Worm (Caenorhabditis elegans): ENCODE data around the gene cnc-11.

The cnc-11 gene

ce11 chrV:1472569-1472968 lies 30.4 kb downstream of the cnc-11 start (continued):
- TF ChIP-seq nhr-237 (tag; optimal IDR thresholded peaks at IDR 0.05), result no peak
- TF ChIP-seq nhr-28 (tag; optimal IDR thresholded peaks at IDR 0.05), result peak; percentile 18
- TF ChIP-seq attf-4 (tag; optimal IDR thresholded peaks at IDR 0.05), result no peak
- TF ChIP-seq set-16 (GFP tag; IDR thresholded peaks at IDR 0.05), result no peak
- TF ChIP-seq ztf-11 (tag; optimal IDR thresholded peaks at IDR 0.05), result no peak
- TF ChIP-seq mxl-3 (GFP tag; optimal IDR thresholded peaks at IDR 0.05), result peak; percentile 43
- TF ChIP-seq tra-1 (GFP tag; IDR thresholded peaks at IDR 0.05), result no peak
- TF ChIP-seq hlh-30 (tag; optimal IDR thresholded peaks at IDR 0.05; ENCODE audit: insufficient read depth), result peak; percentile 65
- TF ChIP-seq ZK337.2 (GFP tag; IDR thresholded peaks at IDR 0.05), result no peak
- TF ChIP-seq lim-7 (GFP tag; IDR thresholded peaks at IDR 0.05), result no peak
- TF ChIP-seq nhr-41 (GFP tag; IDR thresholded peaks at IDR 0.05), result no peak
- TF ChIP-seq R02D3.7 (tag; optimal IDR thresholded peaks at IDR 0.05), result no peak
- TF ChIP-seq unc-62 (GFP tag; optimal IDR thresholded peaks at IDR 0.05 in 1 of 2), result peak in 1 of 2 experiments; percentile 12
- no peak for TF ChIP-seq unc-62 (tag; optimal IDR thresholded peaks at IDR 0.05)
- TF ChIP-seq lin-15B (tag; optimal IDR thresholded peaks at IDR 0.05), result no peak

- TF ChIP-seq T26A8.4 (GFP tag; IDR thresholded peaks at IDR 0.05) (peak; percentile 59), egl-27 (tag; optimal IDR thresholded peaks at IDR 0.05) (no peak), daf-16 (GFP tag; optimal IDR thresholded peaks at IDR 0.05) (peak; percentile 11 to 27), daf-16 (tag; optimal IDR thresholded peaks at IDR 0.05) (peak; percentile 59), fkh-10 (GFP tag; optimal IDR thresholded peaks at IDR 0.05) (no peak), nhr-28 (tag; optimal IDR thresholded peaks at IDR 0.05) (peak; percentile 53), zfp-2 (tag; optimal IDR thresholded peaks at IDR 0.05) (no peak), daf-12 (tag; optimal IDR thresholded peaks at IDR 0.05) (no peak), unc-130 (GFP tag; optimal IDR thresholded peaks at IDR 0.05) (no peak), unc-39 (tag; optimal IDR thresholded peaks at IDR 0.05) (no peak), arid-1 (GFP tag; conservative IDR thresholded peaks at IDR 0.05) (no peak), nhr-48 (tag; optimal IDR thresholded peaks at IDR 0.05) (peak; percentile 4), zip-11 (GFP tag; IDR thresholded peaks at IDR 0.05) (no peak), hlh-11 (tag; optimal IDR thresholded peaks at IDR 0.05) (peak; percentile 80), gei-8 (GFP tag; optimal IDR thresholded peaks at IDR 0.05) (no peak), ceh-32 (tag; optimal IDR thresholded peaks at IDR 0.05; ENCODE audit: poor library complexity) (no peak), madf-5 (GFP tag; IDR thresholded peaks at IDR 0.05) (0 out of 4 replicates have a peak, but pooled peaks of 1 of the 2 experiments have one; percentile 36), attf-4 (tag; optimal IDR thresholded peaks at IDR 0.05) (no peak), aha-1 (tag) (peak; percentile 99), T20F7.1 (GFP tag; optimal IDR thresholded peaks at IDR 0.05) (no peak), mdt-29 (GFP tag; IDR thresholded peaks at IDR 0.05) (no peak), unc-62 (GFP tag; optimal IDR thresholded peaks at IDR 0.05 in 1 of 2) (peak in 1 of 2 experiments; percentile 92), unc-62 (tag; optimal IDR thresholded peaks at IDR 0.05) (no peak), zfp-3 (GFP tag; conservative IDR thresholded peaks at IDR 0.05) (no peak), duxl-1 (tag; optimal IDR thresholded peaks at IDR 0.05; ENCODE audit: poor library complexity) (no peak), nhr-11 (tag; optimal IDR thresholded peaks at IDR 0.05) (no peak), lsy-2 (tag; optimal IDR thresholded peaks at IDR 0.05) (peak; percentile 29 to 50), nhr-25 (tag; optimal IDR thresholded peaks at IDR 0.05; ENCODE audit: borderline replicate concordance, insufficient read depth) (no peak), zag-1 (tag; optimal IDR thresholded peaks at IDR 0.05) (no peak), ama-1 (optimal IDR thresholded peaks at IDR 0.05) (no peak), lin-29 (GFP tag; IDR thresholded peaks at IDR 0.05) (peak; percentile 54; the same call in 1 of the 2 replicates), dve-1 (tag; optimal IDR thresholded peaks at IDR 0.05; ENCODE audit: insufficient read depth) (peak; percentile 45), snpc-1.2 (GFP tag; IDR thresholded peaks at IDR 0.05) (0 out of 2 replicates have a peak, but pooled peaks have one; percentile 13), mdl-1 (tag; optimal IDR thresholded peaks at IDR 0.05) (peak; percentile 12 to 77), lim-7 (GFP tag; IDR thresholded peaks at IDR 0.05) (0 out of 2 replicates have a peak, but pooled peaks have one; percentile 44), Y5F2A.4 (GFP tag; optimal IDR thresholded peaks at IDR 0.05) (no peak), nhr-111 (GFP tag; optimal IDR thresholded peaks at IDR 0.05) (no peak), F10B5.3 (tag; optimal IDR thresholded peaks at IDR 0.05) (no peak)
Observed at ce11 chrV:1474486-1475125, 32.5 kb downstream of the cnc-11 start, which contains the start of the genes F53E2.2 and unc-60. F53E2.2 (plus strand) TSS chrV:1475086. unc-60 (plus strand) TSS chrV:1475086.

All from whole organism, L4 larva.